Worm (Caenorhabditis elegans): ENCODE data around the gene pxmp-4.

DNA sequence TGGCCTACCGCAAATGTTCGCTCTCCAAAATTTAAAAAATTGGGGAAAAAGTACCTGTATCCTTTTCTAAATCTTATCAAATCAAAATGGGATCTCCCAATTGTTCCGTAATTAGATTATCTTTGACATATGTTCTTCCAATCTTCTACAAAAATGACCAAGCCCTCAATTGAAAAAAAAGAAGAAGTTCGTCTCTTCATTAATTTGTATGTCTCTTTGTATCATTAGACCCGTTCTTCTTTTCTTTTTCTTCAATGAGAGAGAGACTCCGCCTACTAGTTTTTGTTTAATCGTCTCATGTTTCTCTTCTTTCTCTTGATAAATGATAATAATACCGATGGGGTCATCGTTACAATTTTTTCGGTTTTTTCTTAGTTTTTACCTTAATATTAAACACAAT, 33.7 kb downstream of the pxmp-4 start:
- no peak for TF ChIP-seq hlh-1 (tag; optimal IDR thresholded peaks at IDR 0.05)
- TF ChIP-seq sem-2 (GFP tag; optimal IDR thresholded peaks at IDR 0.05): no peak
- no peak for TF ChIP-seq unc-62 (GFP tag; optimal IDR thresholded peaks at IDR 0.05)
- TF ChIP-seq pha-4 (tag; optimal IDR thresholded peaks at IDR 0.05): no peak
- no peak for TF ChIP-seq elt-1 (tag; optimal IDR thresholded peaks at IDR 0.05; ENCODE audit: borderline replicate concordance, insufficient read depth)
- no peak for TF ChIP-seq ham-2 (GFP tag; optimal IDR thresholded peaks at IDR 0.05)
- TF ChIP-seq nhr-28 (tag; optimal IDR thresholded peaks at IDR 0.05): no peak

Measured in whole organism, mixed stage, embryonic.